Fruit fly (Drosophila melanogaster) whole organism, embryonic: ENCODE data around the gene CG14340.

Experiments used
- Atf3 ChIP-seq: fragments of 200-800 bp; sonication (Bioruptor generic); optimal IDR thresholded peaks from 3 replicates; lab custom pipeline; 2016; ENCODE audit warnings: missing biosample characterization, missing genetic modification characterization
- Bgb ChIP-seq: fragments of 200-800 bp; sonication (Bioruptor generic); IDR thresholded peaks from 2 replicates; pipeline ENCODE4 v1.3.6; 2022; ENCODE audit warnings: missing biosample characterization, missing genetic modification characterization; ENCODE audit not compliant: partially characterized antibody
- CG10366 ChIP-seq: fragments of 200-800 bp; sonication (Bioruptor generic); IDR thresholded peaks from 2 replicates; pipeline ENCODE4 v1.3.6; 2022; ENCODE audit warnings: missing biosample characterization, missing genetic modification characterization
- CG10565 ChIP-seq: fragments of 200-800 bp; sonication (Bioruptor generic); optimal IDR thresholded peaks from 3 replicates; lab custom pipeline; 2016; ENCODE audit warnings: missing biosample characterization, mild to moderate bottlenecking, missing genetic modification characterization
- CG10654 ChIP-seq: fragments of 200-800 bp; sonication (Bioruptor generic); optimal IDR thresholded peaks from 2 replicates; lab custom pipeline; 2016; ENCODE audit warnings: missing biosample characterization, missing genetic modification characterization
- CG11723 ChIP-seq: fragments of 200-800 bp; sonication (Bioruptor generic); optimal IDR thresholded peaks from 2 replicates; lab custom pipeline; 2017; ENCODE audit warnings: missing biosample characterization, mild to moderate bottlenecking, missing genetic modification characterization
- CG12942 ChIP-seq: fragments of 200-800 bp; sonication (Bioruptor generic); optimal IDR thresholded peaks from 3 replicates; lab custom pipeline; 2016; ENCODE audit warnings: missing biosample characterization, missing genetic modification characterization
- CG1529 ChIP-seq: fragments of 200-800 bp; sonication (Bioruptor generic); optimal IDR thresholded peaks from 3 replicates; lab custom pipeline; 2018; ENCODE audit warnings: missing biosample characterization, missing genetic modification characterization
- CG18262 ChIP-seq: fragments of 200-800 bp; optimal IDR thresholded peaks from 3 replicates; lab custom pipeline; 2019; ENCODE audit warnings: missing biosample characterization, mild to moderate bottlenecking, missing genetic modification characterization, moderate library complexity
- CG2120 ChIP-seq: fragments of 200-800 bp; sonication (Bioruptor generic); optimal IDR thresholded peaks from 3 replicates; lab custom pipeline; 2016; ENCODE audit warnings: missing biosample characterization, missing genetic modification characterization
- CG2712 ChIP-seq: fragments of 200-800 bp; optimal IDR thresholded peaks from 3 replicates; lab custom pipeline; 2019; ENCODE audit warnings: missing biosample characterization, mild to moderate bottlenecking, missing genetic modification characterization, moderate library complexity
- CG30403 ChIP-seq: fragments of 200-800 bp; sonication (Bioruptor generic); optimal IDR thresholded peaks from 3 replicates; lab custom pipeline; 2016; ENCODE audit warnings: missing biosample characterization, missing genetic modification characterization
- CG4730 ChIP-seq: fragments of 200-800 bp; sonication (Bioruptor generic); IDR thresholded peaks from 2 replicates; pipeline ENCODE4 v1.3.6; 2022; ENCODE audit warnings: missing biosample characterization, missing genetic modification characterization
- CG4820 ChIP-seq: fragments of 200-800 bp; sonication (Bioruptor generic); optimal IDR thresholded peaks from 3 replicates; lab custom pipeline; 2016; ENCODE audit warnings: missing biosample characterization, missing genetic modification characterization
- CG5953 ChIP-seq: fragments of 200-800 bp; sonication (Bioruptor generic); IDR thresholded peaks from 2 replicates; pipeline ENCODE4 v1.3.6; 2022; ENCODE audit warnings: missing biosample characterization, missing genetic modification characterization
- CG6175 ChIP-seq: fragments of 200-800 bp; sonication (Bioruptor generic); IDR thresholded peaks from 3 replicates; pipeline ENCODE4 v1.3.6; 2022; ENCODE audit warnings: missing biosample characterization, missing genetic modification characterization
- CG6683 ChIP-seq: fragments of 200-800 bp; sonication (Bioruptor generic); optimal IDR thresholded peaks from 2 replicates; lab custom pipeline; 2017; ENCODE audit warnings: missing biosample characterization, mild to moderate bottlenecking, missing genetic modification characterization, missing genetic modification reagents
- CG6813 ChIP-seq: fragments of 200-800 bp; sonication (Bioruptor generic); optimal IDR thresholded peaks from 2 replicates; lab custom pipeline; 2017; ENCODE audit warnings: missing biosample characterization, missing genetic modification characterization, mild to moderate bottlenecking, moderate library complexity, missing genetic modification reagents
- CHES-1-like ChIP-seq: fragments of 200-800 bp; sonication (Bioruptor generic); optimal IDR thresholded peaks from 2 replicates; lab custom pipeline; 2016; ENCODE audit warnings: missing biosample characterization, missing genetic modification characterization
- Dbx ChIP-seq: fragments of 200-800 bp; sonication (Bioruptor generic); IDR thresholded peaks from 3 replicates; pipeline ENCODE4 v1.3.6; 2022; ENCODE audit warnings: missing biosample characterization, missing genetic modification characterization
- Doc2 ChIP-seq: fragments of 200-800 bp; sonication (Bioruptor generic); IDR thresholded peaks from 2 replicates; pipeline ENCODE4 v1.3.6; 2022; ENCODE audit warnings: missing biosample characterization, missing genetic modification characterization
- E2f2 ChIP-seq: fragments of 200-800 bp; sonication (Bioruptor generic); IDR thresholded peaks from 2 replicates; pipeline ENCODE4 v1.3.6; 2022; ENCODE audit warnings: missing biosample characterization, missing genetic modification characterization
- Fer3 ChIP-seq: fragments of 200-800 bp; sonication (Bioruptor generic); optimal IDR thresholded peaks from 2 replicates; lab custom pipeline; 2018; ENCODE audit warnings: missing biosample characterization, mild to moderate bottlenecking, missing genetic modification characterization, moderate library complexity
- HLH3B ChIP-seq: fragments of 200-800 bp; sonication (Bioruptor generic); IDR thresholded peaks from 2 replicates; pipeline ENCODE4 v1.3.6; 2022; ENCODE audit warnings: missing biosample characterization, missing genetic modification characterization
- HLHmδ ChIP-seq: fragments of 200-800 bp; sonication (Bioruptor generic); optimal IDR thresholded peaks from 2 replicates; lab custom pipeline; 2018; ENCODE audit warnings: missing biosample characterization, mild to moderate bottlenecking, missing genetic modification characterization, moderate library complexity
- HmgD ChIP-seq: fragments of 200-800 bp; sonication (Bioruptor generic); optimal IDR thresholded peaks from 3 replicates; lab custom pipeline; 2016; ENCODE audit warnings: missing biosample characterization, missing genetic modification characterization
- Hr78 ChIP-seq, 2 experiments: fragments of 200-800 bp in 1 of 2; fragments of >200 bp in 1 of 2; sonication (Bioruptor generic) in 1 of 2; optimal IDR thresholded peaks; 2 replicates each; lab custom pipeline; 2017 to 2019; ENCODE audit warnings: missing biosample characterization in 2 of 2, missing genetic modification characterization in 2 of 2, mild to moderate bottlenecking in 1 of 2, moderate library complexity in 1 of 2
- Hsf ChIP-seq: fragments of 200-800 bp; sonication (Bioruptor generic); optimal IDR thresholded peaks from 3 replicates; lab custom pipeline; 2016; ENCODE audit warnings: missing biosample characterization, missing genetic modification characterization
- Lpt ChIP-seq: fragments of >200 bp; optimal IDR thresholded peaks from 2 replicates; lab custom pipeline; 2018; ENCODE audit warnings: missing biosample characterization, missing genetic modification characterization
- Max ChIP-seq: fragments of 200-800 bp; sonication (Bioruptor generic); optimal IDR thresholded peaks from 2 replicates; lab custom pipeline; 2016; ENCODE audit warnings: missing biosample characterization, mild to moderate bottlenecking, missing genetic modification characterization
- Oli ChIP-seq: fragments of 200-800 bp; sonication (Bioruptor generic); optimal IDR thresholded peaks from 2 replicates; lab custom pipeline; 2018; ENCODE audit warnings: missing biosample characterization, mild to moderate bottlenecking, missing genetic modification characterization, moderate library complexity
- Sry-δ ChIP-seq: fragments of 200-800 bp; sonication (Bioruptor generic); optimal IDR thresholded peaks from 2 replicates; lab custom pipeline; 2016; ENCODE audit warnings: missing biosample characterization, missing genetic modification characterization
- amos ChIP-seq: fragments of 200-800 bp; sonication (Bioruptor generic); IDR thresholded peaks from 2 replicates; pipeline ENCODE4 v1.3.6; 2022; ENCODE audit warnings: missing biosample characterization, missing genetic modification characterization; ENCODE audit not compliant: partially characterized antibody
- br ChIP-seq: fragments of >200 bp; optimal IDR thresholded peaks from 2 replicates; lab custom pipeline; 2017
- ci ChIP-seq: fragments of 200-800 bp; sonication (Bioruptor generic); IDR thresholded peaks from 3 replicates; pipeline ENCODE4 v1.3.6; 2022; ENCODE audit warnings: missing biosample characterization, missing genetic modification characterization
- dan ChIP-seq: fragments of 200-800 bp; sonication (Bioruptor generic); IDR thresholded peaks from 2 replicates; pipeline ENCODE4 v1.3.6; 2022; ENCODE audit warnings: missing biosample characterization, missing genetic modification characterization
- dmrt99B ChIP-seq: fragments of 200-800 bp; sonication (Bioruptor generic); optimal IDR thresholded peaks from 2 replicates; lab custom pipeline; 2018; ENCODE audit warnings: missing biosample characterization, mild to moderate bottlenecking, missing genetic modification characterization, moderate library complexity
- fd102C ChIP-seq: fragments of 200-800 bp; sonication (Bioruptor generic); optimal IDR thresholded peaks from 2 replicates; lab custom pipeline; 2018; ENCODE audit warnings: missing biosample characterization, mild to moderate bottlenecking, missing genetic modification characterization, moderate library complexity
- fru ChIP-seq: fragments of >200 bp; optimal IDR thresholded peaks from 2 replicates; lab custom pipeline; 2017
- fu2 ChIP-seq: fragments of 200-800 bp; sonication (Bioruptor generic); optimal IDR thresholded peaks from 2 replicates; lab custom pipeline; 2016; ENCODE audit warnings: missing biosample characterization, missing genetic modification characterization
- grn ChIP-seq: fragments of 200-800 bp; sonication (Bioruptor generic); optimal IDR thresholded peaks from 3 replicates; lab custom pipeline; 2017; ENCODE audit warnings: missing biosample characterization, missing genetic modification characterization
- kah ChIP-seq: fragments of 200-800 bp; sonication (Bioruptor generic); optimal IDR thresholded peaks from 2 replicates; lab custom pipeline; 2018; ENCODE audit warnings: missing biosample characterization, mild to moderate bottlenecking, missing genetic modification characterization
- mirr ChIP-seq: fragments of 200-800 bp; sonication (Bioruptor generic); optimal IDR thresholded peaks from 3 replicates; lab custom pipeline; 2018; ENCODE audit warnings: missing biosample characterization, mild to moderate bottlenecking, missing genetic modification characterization
- nerfin-2 ChIP-seq: fragments of 200-800 bp; sonication (Bioruptor generic); IDR thresholded peaks from 2 replicates; pipeline ENCODE4 v1.3.6; 2022; ENCODE audit warnings: missing biosample characterization, missing genetic modification characterization; ENCODE audit not compliant: partially characterized antibody
- nmo ChIP-seq: fragments of 200-800 bp; sonication (Bioruptor generic); optimal IDR thresholded peaks from 2 replicates; lab custom pipeline; 2018; ENCODE audit warnings: missing biosample characterization, mild to moderate bottlenecking, missing genetic modification characterization, moderate library complexity
- pan ChIP-seq, 4 experiments: fragments of >200 bp in 3 of 4; fragments of 200-800 bp in 1 of 4; sonication (Bioruptor generic) in 1 of 4; optimal IDR thresholded peaks in 3 of 4; IDR thresholded peaks in 1 of 4; 2 replicates each; pipeline versions ENCODE4 v1.3.6 to Lab custom; 2017 to 2022; ENCODE audit warnings: missing biosample characterization in 2 of 4, missing genetic modification characterization in 2 of 4, mixed read lengths in 1 of 4
- pb ChIP-seq: fragments of 200-800 bp; sonication (Bioruptor generic); optimal IDR thresholded peaks from 3 replicates; lab custom pipeline; 2016; ENCODE audit warnings: missing biosample characterization, missing genetic modification characterization
- phol ChIP-seq: fragments of 200-800 bp; sonication (Bioruptor generic); optimal IDR thresholded peaks from 3 replicates; lab custom pipeline; 2018; ENCODE audit warnings: missing biosample characterization, mild to moderate bottlenecking, missing genetic modification characterization, moderate library complexity
- toy ChIP-seq: fragments of 200-800 bp; sonication (Bioruptor generic); IDR thresholded peaks from 2 replicates; pipeline ENCODE4 v1.3.6; 2022; ENCODE audit warnings: missing biosample characterization, missing genetic modification characterization
- wdn ChIP-seq: fragments of 200-800 bp; sonication (Bioruptor generic); IDR thresholded peaks from 2 replicates; pipeline ENCODE4 v1.3.6; 2022; ENCODE audit warnings: missing biosample characterization, missing genetic modification characterization
- zf30C ChIP-seq: fragments of 200-800 bp; sonication (Bioruptor generic); optimal IDR thresholded peaks from 3 replicates; lab custom pipeline; 2018; ENCODE audit warnings: missing biosample characterization, mild to moderate bottlenecking, missing genetic modification characterization

Gene CG14340

DNA sequence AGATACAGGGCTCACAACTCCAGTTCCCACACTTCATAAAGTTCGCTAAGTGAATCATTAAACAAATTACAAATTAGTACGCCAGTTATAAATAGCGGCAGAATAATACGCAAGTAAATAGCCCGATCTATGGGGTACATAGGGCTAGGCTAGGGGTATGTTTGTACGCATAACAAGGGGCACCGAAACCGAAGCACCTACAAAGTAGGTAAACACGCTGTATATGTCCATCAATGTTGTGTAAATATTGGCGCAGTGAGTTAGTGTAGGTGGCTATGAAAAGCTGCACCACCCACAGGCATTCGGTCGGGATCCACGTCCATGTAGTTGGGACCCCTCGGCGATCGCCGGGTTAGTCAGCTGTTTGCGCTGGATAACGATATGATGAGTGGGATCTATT, 40.6 kb upstream of the CG14340 start (continued):
- TF ChIP-seq CG18262 (peak; percentile 87), CG12942 (GFP tag; lab: Kevin White, UChicago) (peak; percentile 93), ci (GFP tag; lab: Robert Waterston, UW) (peak; percentile 97), Lpt (GFP tag; lab: Kevin White, UChicago) (no peak), CG1529 (peak; percentile 97), Doc2 (GFP tag; lab: Robert Waterston, UW) (no peak), Dbx (GFP tag; lab: Robert Waterston, UW) (peak; percentile 92), CG6683 (GFP tag; lab: Kevin White, UChicago) (peak; percentile 90), Hr78 (GFP tag; optimal IDR thresholded peaks at IDR 0.05; lab: Kevin White, UChicago) (peak in 1 of 2 experiments; percentile 68), fd102C (peak; percentile 85), CG2120 (GFP tag; lab: Kevin White, UChicago) (peak; percentile 87), HLHmδ (GFP tag; lab: Kevin White, UChicago) (peak; percentile 99), CG2712 (tag; lab: Kevin White, UChicago) (peak; percentile 85), kah (peak; percentile 83), Bgb (no peak), CG4820 (GFP tag; lab: Kevin White, UChicago) (peak; percentile 84), CG4730 (GFP tag; lab: Robert Waterston, UW) (peak; percentile 53; the same call in 1 of the 2 replicates), CG30403 (GFP tag; lab: Kevin White, UChicago) (peak; percentile 74), amos (GFP tag; lab: Robert Waterston, UW) (no peak), Max (GFP tag; lab: Kevin White, UChicago) (peak; percentile 91), CG6813 (GFP tag; lab: Kevin White, UChicago) (peak; percentile 98), fu2 (GFP tag; lab: Kevin White, UChicago) (peak; percentile 74), CG5953 (GFP tag; lab: Robert Waterston, UW) (peak; percentile 93), pan (optimal IDR thresholded peaks at IDR 0.05; lab: Kevin White, UChicago) (no peak), pan (GFP tag; optimal IDR thresholded peaks at IDR 0.05 in 1 of 2, IDR thresholded peaks at IDR 0.05 in 1 of 2) (peak in 1 of 2 experiments; percentile 89), dmrt99B (tag; lab: Kevin White, UChicago) (peak; percentile 86), wdn (peak; percentile 82), phol (tag; lab: Kevin White, UChicago) (peak; percentile 13), CG10654 (GFP tag; lab: Kevin White, UChicago) (peak; percentile 95), Fer3 (tag; lab: Kevin White, UChicago) (peak; percentile 90), grn (peak; percentile 90), mirr (GFP tag; lab: Kevin White, UChicago) (peak; percentile 89), CG6175 (peak; percentile 70), toy (GFP tag; lab: Robert Waterston, UW) (peak; percentile 86), Oli (tag; lab: Kevin White, UChicago) (peak; percentile 71), nmo (GFP tag; lab: Kevin White, UChicago) (peak; percentile 56), dan (GFP tag; lab: Robert Waterston, UW) (no peak), fru (lab: Kevin White, UChicago) (no peak), CHES-1-like (GFP tag; lab: Kevin White, UChicago) (peak; percentile 95), HLH3B (GFP tag; lab: Robert Waterston, UW) (peak; percentile 92), Atf3 (GFP tag; lab: Kevin White, UChicago) (peak; percentile 90), E2f2 (GFP tag; lab: Robert Waterston, UW) (peak; percentile 74), zf30C (no peak), Sry-δ (GFP tag; lab: Kevin White, UChicago) (peak; percentile 69), nerfin-2 (GFP tag; lab: Robert Waterston, UW) (no peak), CG10565 (GFP tag; lab: Kevin White, UChicago) (peak; percentile 83), br (lab: Kevin White, UChicago) (no peak), CG11723 (peak; percentile 95), pb (GFP tag; lab: Kevin White, UChicago) (peak; percentile 91), CG10366 (peak; percentile 83), Hsf (GFP tag; lab: Kevin White, UChicago) (peak; percentile 81), HmgD (peak; percentile 61)
